Worm (Caenorhabditis elegans): ENCODE results near the gene nhr-39.

nhr-39 gene

ce11 chrV:9343629-9344624 lies 40.8 kb downstream of the nhr-39 start, which contains the start of gene tos-1 (continued):
- TF ChIP-seq rec-8 (tag; optimal IDR thresholded peaks at IDR 0.05) (no peak), Y53G8AR.9 (GFP tag; conservative IDR thresholded peaks at IDR 0.05) (peak; percentile 97), lsl-1 (GFP tag; optimal IDR thresholded peaks at IDR 0.05) (peak; percentile 52), efl-1 (GFP tag; optimal IDR thresholded peaks at IDR 0.05) (peak; percentile 36), F37B4.10 (GFP tag; IDR thresholded peaks at IDR 0.05) (0 out of 2 replicates have a peak, but pooled peaks have one; percentile 63), hmg-20 (GFP tag; IDR thresholded peaks at IDR 0.05) (no peak), ztf-22 (GFP tag; optimal IDR thresholded peaks at IDR 0.05) (peak; percentile 93), ZK185.1 (tag; optimal IDR thresholded peaks at IDR 0.05; ENCODE audit: poor library complexity, severe bottlenecking) (peak; percentile 89), aptf-2 (GFP tag; conservative IDR thresholded peaks at IDR 0.05) (0 out of 2 replicates have a peak, but pooled peaks have one; percentile 42), B0336.3 (GFP tag; IDR thresholded peaks at IDR 0.05) (peak; percentile 91), lin-26 (GFP tag; IDR thresholded peaks at IDR 0.05) (peak; percentile 74; the same call in 1 of the 2 replicates), ztf-25 (GFP tag; IDR thresholded peaks at IDR 0.05) (0 out of 2 replicates have a peak, but pooled peaks have one; percentile 52), nhr-179 (tag; optimal IDR thresholded peaks at IDR 0.05) (no peak), ztf-6 (GFP tag; IDR thresholded peaks at IDR 0.05) (peak; percentile 91), chd-7 (tag; optimal IDR thresholded peaks at IDR 0.05) (peak; percentile 98), hrde-1 (tag; optimal IDR thresholded peaks at IDR 0.05; ENCODE audit: borderline replicate concordance) (no peak), nhr-80 (tag; optimal IDR thresholded peaks at IDR 0.05) (peak; percentile 94), nhr-120 (GFP tag; IDR thresholded peaks at IDR 0.05) (no peak), snpc-1.3 (tag; optimal IDR thresholded peaks at IDR 0.05; ENCODE audit: insufficient read depth) (no peak), B0019.2 (GFP tag; conservative IDR thresholded peaks at IDR 0.05) (peak; percentile 60; the same call in 1 of the 2 replicates), ceh-100 (GFP tag; IDR thresholded peaks at IDR 0.05) (peak; percentile 66), nfyb-1 (GFP tag; IDR thresholded peaks at IDR 0.05) (peak; percentile 96), tlf-1 (GFP tag; optimal IDR thresholded peaks at IDR 0.05) (peak; percentile 96), C06A6.2 (GFP tag; conservative IDR thresholded peaks at IDR 0.05) (peak; percentile 95), ztf-26 (tag; optimal IDR thresholded peaks at IDR 0.05) (peak; percentile 99), Y56A3A.18 (GFP tag; IDR thresholded peaks at IDR 0.05) (peak; percentile 16; the same call in 1 of the 2 replicates), xnd-1 (tag; optimal IDR thresholded peaks at IDR 0.05) (no peak), unc-130 (GFP tag; optimal IDR thresholded peaks at IDR 0.05) (peak; percentile 21), B0035.1 (tag; optimal IDR thresholded peaks at IDR 0.05) (peak; percentile 91), F49E8.2 (tag; optimal IDR thresholded peaks at IDR 0.05; ENCODE audit: insufficient read depth) (peak; percentile 27), nfya-2 (GFP tag; IDR thresholded peaks at IDR 0.05) (no peak), ekl-4 (GFP tag; IDR thresholded peaks at IDR 0.05) (peak; percentile 97), mes-4 (tag; optimal IDR thresholded peaks at IDR 0.05) (no peak), K11D2.4 (GFP tag; IDR thresholded peaks at IDR 0.05) (peak; percentile 97), pha-4 (tag; optimal IDR thresholded peaks at IDR 0.05) (peak; percentile 83), lin-54 (GFP tag; optimal IDR thresholded peaks at IDR 0.05) (peak; percentile 92), mcd-1 (GFP tag; IDR thresholded peaks at IDR 0.05) (peak; percentile 88), unc-62 (GFP tag; optimal IDR thresholded peaks at IDR 0.05) (peak; percentile 59), F55B11.4 (tag; optimal IDR thresholded peaks at IDR 0.05; ENCODE audit: borderline replicate concordance, insufficient read depth) (no peak), madf-8 (GFP tag; conservative IDR thresholded peaks at IDR 0.05) (0 out of 2 replicates have a peak, but pooled peaks have one; percentile 14), F33H1.4 (GFP tag; IDR thresholded peaks at IDR 0.05) (peak; percentile 62), hlh-26 (GFP tag; conservative IDR thresholded peaks at IDR 0.05) (no peak), ceh-79 (tag; optimal IDR thresholded peaks at IDR 0.05) (peak; percentile 53), let-526 (GFP tag; IDR thresholded peaks at IDR 0.05) (peak; percentile 91), akir-1 (GFP tag; optimal IDR thresholded peaks at IDR 0.05) (peak; percentile 4)
